Fruit fly (Drosophila melanogaster) whole organism, adult: Measurements from ENCODE around the gene CG44837.

Source experiments
- CG11617 ChIP-seq: fragments of 200-800 bp; sonication (Bioruptor generic); optimal IDR thresholded peaks from 2 replicates; lab custom pipeline; 2017; ENCODE audit warnings: mild to moderate bottlenecking, missing biosample characterization, missing genetic modification reagents, missing genetic modification characterization
- CG12768 ChIP-seq: fragments of 200-800 bp; sonication (Bioruptor generic); optimal IDR thresholded peaks from 2 replicates; lab custom pipeline; 2017; ENCODE audit warnings: missing biosample characterization, missing genetic modification characterization, mild to moderate bottlenecking, moderate library complexity, missing genetic modification reagents
- CG14711 ChIP-seq: fragments of 200-800 bp; sonication (Bioruptor generic); optimal IDR thresholded peaks from 2 replicates; lab custom pipeline; 2018; ENCODE audit warnings: missing biosample characterization, mild to moderate bottlenecking, missing genetic modification characterization, moderate library complexity
- CG1620 ChIP-seq: fragments of 200-800 bp; sonication (Bioruptor generic); optimal IDR thresholded peaks from 2 replicates; lab custom pipeline; 2016; ENCODE audit warnings: missing biosample characterization, missing genetic modification characterization
- CG5204 ChIP-seq: fragments of 200-800 bp; sonication (Bioruptor generic); optimal IDR thresholded peaks from 2 replicates; lab custom pipeline; 2016; ENCODE audit warnings: missing biosample characterization, missing genetic modification characterization
- CG7045 ChIP-seq: fragments of 200-800 bp; sonication (Bioruptor generic); optimal IDR thresholded peaks from 2 replicates; lab custom pipeline; 2017; ENCODE audit warnings: missing biosample characterization, mild to moderate bottlenecking, missing genetic modification characterization
- CG7101 ChIP-seq: fragments of 200-800 bp; sonication (Bioruptor generic); optimal IDR thresholded peaks from 2 replicates; lab custom pipeline; 2018; ENCODE audit warnings: missing biosample characterization, mild to moderate bottlenecking, missing genetic modification characterization, moderate library complexity
- Clk ChIP-seq: fragments of 200-800 bp; sonication (Bioruptor generic); optimal IDR thresholded peaks from 2 replicates; lab custom pipeline; 2017; ENCODE audit warnings: missing biosample characterization, missing genetic modification characterization
- Crg-1 ChIP-seq: fragments of 200-800 bp; sonication (Bioruptor generic); optimal IDR thresholded peaks from 2 replicates; lab custom pipeline; 2016; ENCODE audit warnings: missing biosample characterization, missing genetic modification characterization
- Hr96 ChIP-seq: fragments of 200-800 bp; sonication (Bioruptor generic); optimal IDR thresholded peaks from 2 replicates; lab custom pipeline; 2016; ENCODE audit warnings: missing biosample characterization, missing genetic modification characterization
- Mnt ChIP-seq: fragments of 200-800 bp; sonication (Bioruptor generic); optimal IDR thresholded peaks from 2 replicates; lab custom pipeline; 2016; ENCODE audit warnings: missing biosample characterization, mild to moderate bottlenecking, missing genetic modification characterization
- bab1 ChIP-seq: fragments of 200-800 bp; sonication (Bioruptor generic); optimal IDR thresholded peaks from 3 replicates; lab custom pipeline; 2019; ENCODE audit warnings: missing biosample characterization, mild to moderate bottlenecking, missing genetic modification characterization, moderate library complexity
- cic ChIP-seq: fragments of 200-800 bp; sonication (Bioruptor generic); optimal IDR thresholded peaks from 2 replicates; lab custom pipeline; 2017; ENCODE audit warnings: missing biosample characterization, mild to moderate bottlenecking, missing genetic modification characterization, moderate library complexity
- cnc ChIP-seq, 2 experiments: fragments of >200 bp; optimal IDR thresholded peaks; 2 replicates each; lab custom pipeline; 2017
- kay ChIP-seq: fragments of 200-800 bp; sonication (Bioruptor generic); peaks from one replicate; lab custom pipeline; 2016; ENCODE audit warnings: missing biosample characterization, missing genetic modification characterization, borderline replicate concordance
- ovo ChIP-seq: fragments of 200-800 bp; sonication (Bioruptor generic); optimal IDR thresholded peaks from 2 replicates; lab custom pipeline; 2016; ENCODE audit warnings: missing biosample characterization, missing genetic modification characterization
- pad ChIP-seq: fragments of 200-800 bp; sonication (Bioruptor generic); optimal IDR thresholded peaks from 3 replicates; lab custom pipeline; 2017; ENCODE audit warnings: missing biosample characterization, missing genetic modification characterization, mild to moderate bottlenecking, moderate library complexity, missing genetic modification reagents
- tj ChIP-seq: fragments of 200-800 bp; sonication (Bioruptor generic); optimal IDR thresholded peaks from 3 replicates; lab custom pipeline; 2017; ENCODE audit warnings: missing biosample characterization, mild to moderate bottlenecking, missing genetic modification characterization, moderate library complexity
- toe ChIP-seq: fragments of 200-800 bp; sonication (Bioruptor generic); optimal IDR thresholded peaks from 2 replicates; lab custom pipeline; 2016; ENCODE audit warnings: missing biosample characterization, missing genetic modification characterization

CG44837 gene

dm6 chr3L:11816641-11817040 is 122.0 kb downstream of the CG44837 start:
- TF ChIP-seq CG12768 (GFP tag; lab: Kevin White, UChicago) = no peak
- no peak for TF ChIP-seq CG1620 (GFP tag; lab: Kevin White, UChicago)
- no peak for TF ChIP-seq toe
- TF ChIP-seq Crg-1 (GFP tag; lab: Kevin White, UChicago) = no peak
- no peak for TF ChIP-seq CG5204 (GFP tag; lab: Kevin White, UChicago)
- peak; percentile 73 for TF ChIP-seq kay (GFP tag; lab: Kevin White, UChicago)
- TF ChIP-seq tj (GFP tag; lab: Kevin White, UChicago) = no peak
- no peak for TF ChIP-seq pad (GFP tag; lab: Kevin White, UChicago)

DNA sequence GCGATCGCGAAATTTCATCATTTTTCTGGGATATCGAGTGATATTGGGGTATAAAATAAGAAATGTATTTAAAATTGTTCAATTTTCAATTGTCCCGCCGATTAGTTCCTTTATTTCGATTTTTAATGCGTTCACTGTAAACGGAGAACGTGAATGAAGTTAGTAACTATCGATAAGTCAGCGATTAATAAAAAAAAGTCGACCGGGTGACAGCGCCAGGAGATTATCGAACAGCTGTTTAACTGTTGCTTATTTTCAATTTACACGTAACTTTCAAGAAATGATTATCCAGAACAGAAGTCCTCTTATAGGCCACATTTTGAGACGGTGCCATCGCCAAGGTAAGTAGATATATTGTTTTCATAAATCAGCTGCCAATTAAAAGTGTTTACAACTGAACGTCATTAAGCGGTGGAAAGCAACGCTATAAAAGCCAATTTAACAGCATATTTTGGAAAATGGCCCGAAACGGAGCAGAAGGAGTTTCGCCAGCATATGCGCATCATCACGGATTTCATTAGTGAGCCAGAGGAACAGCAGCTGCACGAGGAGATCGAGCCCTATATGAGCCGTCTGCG is 123.4 kb downstream of the CG44837 start, which contains the start of gene CG14130:
CG14130 (plus strand) TSS at position 225 of the 578 bp plus-strand sequence.
- peak; percentile 52 for TF ChIP-seq bab1 (GFP tag; lab: Kevin White, UChicago)
- peak; percentile 14 for TF ChIP-seq tj (GFP tag; lab: Kevin White, UChicago)
- no peak for TF ChIP-seq toe
- TF ChIP-seq kay (GFP tag; lab: Kevin White, UChicago) = peak; percentile 81
- no peak for TF ChIP-seq CG1620 (GFP tag; lab: Kevin White, UChicago)

DNA sequence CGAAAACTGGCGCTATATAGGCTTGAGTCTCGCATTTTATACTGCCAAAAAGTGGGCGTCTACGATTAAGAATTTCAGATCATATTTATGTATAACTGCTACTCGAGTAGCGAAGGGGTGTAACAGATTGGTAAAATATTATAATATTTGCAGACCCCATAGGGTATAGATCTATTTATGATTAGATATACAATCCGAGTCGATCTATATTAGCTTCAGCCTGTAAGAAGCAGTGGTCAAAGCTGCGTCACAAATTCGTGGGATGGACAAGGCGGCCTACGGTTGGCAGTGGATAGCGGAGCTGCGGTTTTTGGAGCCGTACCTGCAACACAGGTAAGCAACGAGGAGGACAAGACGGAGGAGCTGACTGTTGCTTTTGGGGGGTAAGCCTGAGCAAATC is 124.0 kb downstream of the CG44837 start, which contains the start of gene Cubn2:
Cubn2 (minus strand) TSS at position 101 of the 400 bp plus-strand sequence.
- TF ChIP-seq Clk (GFP tag; lab: Kevin White, UChicago) (no peak), CG1620 (GFP tag; lab: Kevin White, UChicago) (no peak), cic (GFP tag; lab: Kevin White, UChicago) (no peak), ovo (no peak), Hr96 (GFP tag; lab: Kevin White, UChicago) (no peak), tj (GFP tag; lab: Kevin White, UChicago) (no peak), Crg-1 (GFP tag; lab: Kevin White, UChicago) (no peak), CG14711 (tag; lab: Kevin White, UChicago) (no peak), CG7101 (tag; lab: Kevin White, UChicago) (no peak), toe (no peak), bab1 (GFP tag; lab: Kevin White, UChicago) (no peak), kay (GFP tag; lab: Kevin White, UChicago) (no peak), CG12768 (GFP tag; lab: Kevin White, UChicago) (no peak), pad (GFP tag; lab: Kevin White, UChicago) (no peak), cnc (optimal IDR thresholded peaks at IDR 0.05; lab: Kevin White, UChicago) (no peak), Mnt (no peak), CG11617 (no peak)

DNA sequence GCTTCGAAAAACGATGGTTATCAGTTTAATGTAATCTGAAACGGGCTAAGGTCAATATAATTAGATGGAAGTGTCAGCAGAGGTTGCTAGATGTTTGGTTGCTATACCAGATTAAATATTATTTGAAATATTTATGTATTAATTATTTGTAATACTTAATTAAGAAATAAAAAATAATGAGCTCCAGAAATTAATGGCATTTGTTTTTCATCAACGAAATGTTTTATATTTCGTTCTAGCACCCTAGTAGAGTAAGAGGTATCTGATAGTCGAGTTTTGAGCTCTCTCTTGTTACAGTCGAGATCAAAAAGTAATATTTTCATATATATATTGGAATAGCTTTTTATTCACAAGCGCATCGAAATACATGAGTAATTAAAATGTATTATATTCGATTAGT is 137.1 kb downstream of the CG44837 start:
- no peak for TF ChIP-seq cnc (optimal IDR thresholded peaks at IDR 0.05; lab: Kevin White, UChicago)
- TF ChIP-seq CG7045 (GFP tag; lab: Kevin White, UChicago) = no peak
- TF ChIP-seq CG14711 (tag; lab: Kevin White, UChicago) = no peak
- no peak for TF ChIP-seq kay (GFP tag; lab: Kevin White, UChicago)
- no peak for TF ChIP-seq toe
- TF ChIP-seq CG7101 (tag; lab: Kevin White, UChicago) = no peak
- no peak for TF ChIP-seq CG12768 (GFP tag; lab: Kevin White, UChicago)
- TF ChIP-seq CG5204 (GFP tag; lab: Kevin White, UChicago) = no peak

dm6 chr3L:11800761-11801160 is 137.9 kb downstream of the CG44837 start, which contains the start of gene Gcat:
Gcat (minus strand) TSS chr3L:11800861.
- TF ChIP-seq CG5204 (GFP tag; lab: Kevin White, UChicago) (no peak), CG11617 (no peak), cnc (optimal IDR thresholded peaks at IDR 0.05; lab: Kevin White, UChicago) (no peak), cic (GFP tag; lab: Kevin White, UChicago) (no peak), Hr96 (GFP tag; lab: Kevin White, UChicago) (no peak)
